Worm (Caenorhabditis elegans) whole organism, young adult: Measurements from ENCODE around the gene T22D1.17.

Experiments used
- B0019.2 ChIP-seq: fragments of 200-800 bp; sonication (Bioruptor generic); conservative IDR thresholded peaks from 2 replicates; pipeline ENCODE4 v1.3.6; 2022; ENCODE audit warnings: missing genetic modification reagents, missing genetic modification characterization, missing compliant biosample characterization
- B0261.1 ChIP-seq: sonication (generic microtip); optimal IDR thresholded peaks from 2 replicates; lab custom pipeline; 2016; ENCODE audit warnings: mild to moderate bottlenecking, missing genetic modification characterization, moderate library complexity, missing compliant biosample characterization
- D2030.7 ChIP-seq: fragments of 200-800 bp; sonication (Bioruptor generic); IDR thresholded peaks from 2 replicates; pipeline ENCODE4 v1.3.6; 2022; ENCODE audit warnings: missing genetic modification reagents, missing genetic modification characterization, missing compliant biosample characterization
- F22D6.2 ChIP-seq: sonication (generic microtip); optimal IDR thresholded peaks from 2 replicates; lab custom pipeline; 2016; ENCODE audit warnings: mild to moderate bottlenecking, missing genetic modification characterization, missing compliant biosample characterization
- F23B12.7 ChIP-seq: sonication (generic microtip); optimal IDR thresholded peaks from 2 replicates; lab custom pipeline; 2017; ENCODE audit warnings: missing genetic modification characterization, mild to moderate bottlenecking, missing compliant biosample characterization, antibody characterized with exemption, moderate library complexity; ENCODE audit not compliant: insufficient read depth
- F33H1.4 ChIP-seq: fragments of 200-800 bp; sonication (Bioruptor generic); IDR thresholded peaks from 2 replicates; pipeline ENCODE4 v1.3.6; 2022; ENCODE audit warnings: missing genetic modification reagents, missing genetic modification characterization, missing compliant biosample characterization
- F39B2.1 ChIP-seq: fragments of 200-800 bp; sonication (Bioruptor generic); IDR thresholded peaks from 2 replicates; pipeline ENCODE4 v1.3.6; 2022; ENCODE audit warnings: missing genetic modification reagents, missing genetic modification characterization, missing compliant biosample characterization
- F49E8.2 ChIP-seq: sonication (generic microtip); optimal IDR thresholded peaks from 3 replicates; lab custom pipeline; 2017; ENCODE audit warnings: missing genetic modification characterization, mild to moderate bottlenecking, missing compliant biosample characterization, antibody characterized with exemption, moderate library complexity; ENCODE audit not compliant: insufficient read depth
- F52B5.7 ChIP-seq: sonication (generic microtip); optimal IDR thresholded peaks from 2 replicates; lab custom pipeline; 2016; ENCODE audit warnings: mild to moderate bottlenecking, missing genetic modification characterization, missing compliant biosample characterization
- F57A8.1 ChIP-seq: fragments of 200-800 bp; sonication (Bioruptor generic); optimal IDR thresholded peaks from 2 replicates; lab custom pipeline; 2018; ENCODE audit warnings: mild to moderate bottlenecking, missing genetic modification characterization, moderate library complexity, missing compliant biosample characterization
- F57C9.4 ChIP-seq: sonication (generic microtip); optimal IDR thresholded peaks from 2 replicates; lab custom pipeline; 2017; ENCODE audit warnings: mild to moderate bottlenecking, missing genetic modification characterization, missing compliant biosample characterization
- K11D2.4 ChIP-seq: fragments of 200-800 bp; sonication (Bioruptor generic); IDR thresholded peaks from 2 replicates; pipeline ENCODE4 v1.3.6; 2022; ENCODE audit warnings: missing genetic modification reagents, missing genetic modification characterization, missing compliant biosample characterization
- T07F8.4 ChIP-seq: sonication (generic microtip); optimal IDR thresholded peaks from 2 replicates; lab custom pipeline; 2016; ENCODE audit warnings: mild to moderate bottlenecking, missing genetic modification characterization, moderate library complexity, missing compliant biosample characterization
- Y53F4B.3 ChIP-seq: fragments of 200-800 bp; sonication (Bioruptor generic); IDR thresholded peaks from 2 replicates; pipeline ENCODE4 v1.3.6; 2022; ENCODE audit warnings: missing genetic modification reagents, missing genetic modification characterization, missing compliant biosample characterization
- Y53G8AR.9 ChIP-seq: fragments of 200-800 bp; sonication (Bioruptor generic); conservative IDR thresholded peaks from 2 replicates; pipeline ENCODE4 v1.3.6; 2022; ENCODE audit warnings: missing genetic modification reagents, missing genetic modification characterization, missing compliant biosample characterization
- Y56A3A.18 ChIP-seq: fragments of 200-800 bp; sonication (Bioruptor generic); IDR thresholded peaks from 2 replicates; pipeline ENCODE4 v1.3.6; 2022; ENCODE audit warnings: missing genetic modification reagents, missing genetic modification characterization, missing compliant biosample characterization
- Y95B8A.8 ChIP-seq: fragments of 200-800 bp; sonication (Bioruptor generic); IDR thresholded peaks from 2 replicates; pipeline ENCODE4 v1.3.6; 2022; ENCODE audit warnings: missing genetic modification reagents, missing genetic modification characterization, missing compliant biosample characterization
- ama-1 ChIP-seq, 3 experiments: fragments of 150-350 bp in 1 of 3; sonication (generic microtip) in 2 of 3; optimal IDR thresholded peaks; 2 replicates each; lab custom pipeline; 2014 to 2018; ENCODE audit warnings: missing biosample characterization in 2 of 3, missing genetic modification characterization in 2 of 3, missing genetic modification reagents in 2 of 3
- bed-1 ChIP-seq: fragments of 200-800 bp; sonication (Bioruptor generic); IDR thresholded peaks from 2 replicates; pipeline ENCODE4 v1.3.6; 2022; ENCODE audit warnings: missing genetic modification reagents, missing genetic modification characterization, missing compliant biosample characterization
- cebp-2 ChIP-seq: fragments of 200-800 bp; sonication (Bioruptor generic); IDR thresholded peaks from 2 replicates; pipeline ENCODE4 v1.3.6; 2022; ENCODE audit warnings: missing genetic modification characterization, missing compliant biosample characterization
- ceh-79 ChIP-seq: sonication (generic microtip); optimal IDR thresholded peaks from 2 replicates; lab custom pipeline; 2017; ENCODE audit warnings: mild to moderate bottlenecking, missing genetic modification characterization, missing compliant biosample characterization
- ceh-91 ChIP-seq: fragments of 200-800 bp; sonication (Bioruptor generic); IDR thresholded peaks from 2 replicates; pipeline ENCODE4 v1.3.6; 2022; ENCODE audit warnings: missing genetic modification reagents, missing genetic modification characterization, missing compliant biosample characterization
- chd-7 ChIP-seq: sonication (generic microtip); optimal IDR thresholded peaks from 2 replicates; lab custom pipeline; 2016; ENCODE audit warnings: mild to moderate bottlenecking, missing genetic modification characterization, moderate library complexity, missing compliant biosample characterization
- die-1 ChIP-seq: sonication (generic microtip); optimal IDR thresholded peaks from 2 replicates; lab custom pipeline; 2016; ENCODE audit warnings: missing genotype, mild to moderate bottlenecking, missing genetic modification characterization, missing compliant biosample characterization
- egl-44 ChIP-seq: fragments of 200-800 bp; sonication (Bioruptor generic); IDR thresholded peaks from 2 replicates; pipeline ENCODE4 v1.3.6; 2022; ENCODE audit warnings: missing genetic modification reagents, missing genetic modification characterization, missing compliant biosample characterization
- egrh-3 ChIP-seq: fragments of 200-800 bp; sonication (Bioruptor generic); IDR thresholded peaks from 2 replicates; pipeline ENCODE4 v1.3.6; 2022; ENCODE audit warnings: missing genetic modification reagents, missing genetic modification characterization, missing compliant biosample characterization
- ekl-4 ChIP-seq: fragments of 200-800 bp; sonication (Bioruptor generic); IDR thresholded peaks from 2 replicates; pipeline ENCODE4 v1.3.6; 2022; ENCODE audit warnings: missing genetic modification reagents, missing genetic modification characterization, missing compliant biosample characterization
- fkh-3 ChIP-seq: sonication (generic microtip); optimal IDR thresholded peaks from 2 replicates; lab custom pipeline; 2016; ENCODE audit warnings: mild to moderate bottlenecking, missing genetic modification characterization, missing compliant biosample characterization
- gei-17 ChIP-seq: fragments of 200-800 bp; sonication (Bioruptor generic); optimal IDR thresholded peaks from 2 replicates; lab custom pipeline; 2018; ENCODE audit warnings: mild to moderate bottlenecking, missing genetic modification characterization, missing compliant biosample characterization
- hlh-26 ChIP-seq: fragments of 200-800 bp; sonication (Bioruptor generic); conservative IDR thresholded peaks from 2 replicates; pipeline ENCODE4 v1.3.6; 2022; ENCODE audit warnings: missing genetic modification reagents, missing genetic modification characterization, missing compliant biosample characterization
- hmg-1.2 ChIP-seq: fragments of 200-800 bp; sonication (Bioruptor generic); IDR thresholded peaks from 2 replicates; pipeline ENCODE4 v1.3.6; 2022; ENCODE audit warnings: missing genetic modification reagents, missing genetic modification characterization, missing compliant biosample characterization
- let-526 ChIP-seq: fragments of 200-800 bp; sonication (Bioruptor generic); IDR thresholded peaks from 2 replicates; pipeline ENCODE4 v1.3.6; 2022; ENCODE audit warnings: missing genetic modification reagents, missing genetic modification characterization, missing compliant biosample characterization
- lir-1 ChIP-seq: fragments of 200-800 bp; sonication (Bioruptor generic); conservative IDR thresholded peaks from 2 replicates; pipeline ENCODE4 v1.3.6; 2022; ENCODE audit warnings: missing genetic modification reagents, missing genetic modification characterization, missing compliant biosample characterization
- lsl-1 ChIP-seq: fragments of 200-800 bp; sonication (Bioruptor generic); optimal IDR thresholded peaks from 2 replicates; lab custom pipeline; 2018; ENCODE audit warnings: mild to moderate bottlenecking, missing genetic modification characterization, moderate library complexity, missing compliant biosample characterization
- nhr-179 ChIP-seq: sonication (generic microtip); optimal IDR thresholded peaks from 2 replicates; lab custom pipeline; 2016; ENCODE audit warnings: mild to moderate bottlenecking, missing genetic modification characterization, missing compliant biosample characterization
- nhr-27 ChIP-seq: fragments of 200-800 bp; sonication (Bioruptor generic); optimal IDR thresholded peaks from 2 replicates; lab custom pipeline; 2018; ENCODE audit warnings: mild to moderate bottlenecking, missing genetic modification characterization, moderate library complexity, missing compliant biosample characterization
- pbrm-1 ChIP-seq: fragments of 200-800 bp; sonication (Bioruptor generic); IDR thresholded peaks from 2 replicates; pipeline ENCODE4 v1.3.6; 2022; ENCODE audit warnings: missing genetic modification reagents, missing genetic modification characterization, missing compliant biosample characterization
- rpc-1 ChIP-seq, 2 experiments: fragments of 150-350 bp in 1 of 2; sonication (generic microtip) in 1 of 2; optimal IDR thresholded peaks; 2 replicates each; lab custom pipeline; 2014 to 2018; ENCODE audit warnings: missing biosample characterization in 1 of 2, missing genetic modification characterization in 1 of 2, missing genetic modification reagents in 1 of 2, missing genotype in 1 of 2
- sdz-38 ChIP-seq: sonication (generic microtip); optimal IDR thresholded peaks from 2 replicates; lab custom pipeline; 2016; ENCODE audit warnings: missing genotype, missing genetic modification characterization, missing compliant biosample characterization
- sea-2 ChIP-seq: fragments of 200-800 bp; sonication (Bioruptor generic); IDR thresholded peaks from 2 replicates; pipeline ENCODE4 v1.3.6; 2022; ENCODE audit warnings: missing genetic modification characterization, missing compliant biosample characterization
- snpc-1.1 ChIP-seq: sonication (generic microtip); optimal IDR thresholded peaks from 2 replicates; lab custom pipeline; 2017; ENCODE audit warnings: missing genetic modification characterization, mild to moderate bottlenecking, missing compliant biosample characterization, antibody characterized with exemption, moderate library complexity, missing genotype, missing genetic modification reagents; ENCODE audit not compliant: insufficient read depth
- snpc-3.4 ChIP-seq: sonication (generic microtip); optimal IDR thresholded peaks from 2 replicates; lab custom pipeline; 2017; ENCODE audit warnings: missing genetic modification characterization, mild to moderate bottlenecking, missing compliant biosample characterization, antibody characterized with exemption, moderate library complexity, missing genotype, missing genetic modification reagents
- tbx-9 ChIP-seq: sonication (generic microtip); optimal IDR thresholded peaks from 2 replicates; lab custom pipeline; 2016; ENCODE audit warnings: borderline replicate concordance, missing genetic modification characterization, inconsistent platforms, missing compliant biosample characterization
- unc-62 ChIP-seq: fragments of 150-350 bp; optimal IDR thresholded peaks from 2 replicates; lab custom pipeline; 2014; ENCODE audit warnings: missing biosample characterization, missing genetic modification reagents, missing genetic modification characterization
- zfh-2 ChIP-seq: fragments of 200-800 bp; sonication (Bioruptor generic); conservative IDR thresholded peaks from 2 replicates; pipeline ENCODE4 v1.3.6; 2022; ENCODE audit warnings: missing genetic modification reagents, missing genetic modification characterization, missing compliant biosample characterization
- ztf-22 ChIP-seq: fragments of 200-800 bp; sonication (Bioruptor generic); optimal IDR thresholded peaks from 2 replicates; lab custom pipeline; 2018; ENCODE audit warnings: mild to moderate bottlenecking, missing genetic modification characterization, moderate library complexity, missing compliant biosample characterization
- ztf-3 ChIP-seq: fragments of 200-800 bp; sonication (Bioruptor generic); optimal IDR thresholded peaks from 2 replicates; lab custom pipeline; 2018; ENCODE audit warnings: mild to moderate bottlenecking, missing genetic modification characterization, missing compliant biosample characterization

T22D1.17 gene

ce11 chrIV:6912851-6913588, 7.2 kb downstream of the T22D1.17 start, which contains the start of gene T22D1.3:
TSS of gene T22D1.3 (plus strand) at chrIV:6913538.
- no peak for TF ChIP-seq egrh-3 (GFP tag; lab: Robert Waterston, UW)
- TF ChIP-seq sea-2 = no peak
- no peak for TF ChIP-seq ceh-79 (tag; lab: Kevin White, UChicago)
- no peak for TF ChIP-seq D2030.7 (GFP tag; lab: Robert Waterston, UW)
- no peak for TF ChIP-seq let-526 (GFP tag; lab: Robert Waterston, UW)
- no peak for TF ChIP-seq hlh-26 (GFP tag; lab: Robert Waterston, UW)
- no peak for TF ChIP-seq snpc-1.1 (tag; lab: Kevin White, UChicago)
- no peak for TF ChIP-seq bed-1 (GFP tag; lab: Robert Waterston, UW)
- no peak for TF ChIP-seq lsl-1 (GFP tag; lab: Kevin White, UChicago)
- peak; percentile 37 for TF ChIP-seq fkh-3 (tag; lab: Kevin White, UChicago)
- TF ChIP-seq B0261.1 (tag; lab: Kevin White, UChicago) = no peak
- TF ChIP-seq cebp-2 = no peak
- no peak for TF ChIP-seq ztf-22
- no peak for TF ChIP-seq pbrm-1 (GFP tag; lab: Robert Waterston, UW)
- TF ChIP-seq egl-44 (GFP tag; lab: Robert Waterston, UW) = no peak
- no peak for TF ChIP-seq gei-17 (GFP tag; lab: Kevin White, UChicago)
- TF ChIP-seq unc-62 (GFP tag; lab: Kevin White, UChicago) = no peak
- peak; percentile 18; the same call in 1 of the 2 replicates for TF ChIP-seq hmg-1.2 (GFP tag; lab: Robert Waterston, UW)
- TF ChIP-seq F33H1.4 (GFP tag; lab: Robert Waterston, UW) = no peak; the same call in 1 of the 2 replicates
- no peak for TF ChIP-seq B0019.2
- peak; percentile 26 for TF ChIP-seq chd-7 (tag; lab: Kevin White, UChicago)
- TF ChIP-seq nhr-179 (tag; lab: Kevin White, UChicago) = no peak
- peak; percentile 71 for TF ChIP-seq ekl-4 (GFP tag; lab: Robert Waterston, UW)
- TF ChIP-seq tbx-9 = no peak
- TF ChIP-seq rpc-1 (optimal IDR thresholded peaks at IDR 0.05; lab: Kevin White, UChicago) = no peak
- TF ChIP-seq rpc-1 (tag; optimal IDR thresholded peaks at IDR 0.05; lab: Kevin White, UChicago) = no peak
- TF ChIP-seq F22D6.2 (tag; lab: Kevin White, UChicago) = no peak
- no peak for TF ChIP-seq nhr-27 (tag; lab: Kevin White, UChicago)
- no peak for TF ChIP-seq Y95B8A.8
- TF ChIP-seq F57A8.1 (GFP tag; lab: Kevin White, UChicago) = no peak
- TF ChIP-seq die-1 (tag; lab: Kevin White, UChicago) = no peak
- no peak for TF ChIP-seq F49E8.2 (tag; lab: Kevin White, UChicago)
- no peak for TF ChIP-seq ama-1 (optimal IDR thresholded peaks at IDR 0.05; lab: Kevin White, UChicago)
- peak in 1 of 2 experiments; percentile 31 for TF ChIP-seq ama-1 (GFP tag; optimal IDR thresholded peaks at IDR 0.05; lab: Kevin White, UChicago)
- no peak for TF ChIP-seq Y56A3A.18 (GFP tag; lab: Robert Waterston, UW)
- no peak for TF ChIP-seq sdz-38 (tag; lab: Kevin White, UChicago)
- no peak for TF ChIP-seq F52B5.7
- no peak for TF ChIP-seq K11D2.4 (GFP tag; lab: Robert Waterston, UW)
- TF ChIP-seq lir-1 (GFP tag; lab: Robert Waterston, UW) = no peak
- no peak for TF ChIP-seq zfh-2 (GFP tag; lab: Robert Waterston, UW)
- no peak for TF ChIP-seq F23B12.7 (tag; lab: Kevin White, UChicago)
- TF ChIP-seq Y53G8AR.9 (GFP tag; lab: Robert Waterston, UW) = 0 out of 2 replicates have a peak, but pooled peaks have one; percentile 61
- TF ChIP-seq ceh-91 (GFP tag; lab: Robert Waterston, UW) = no peak
- TF ChIP-seq F57C9.4 = no peak
- TF ChIP-seq snpc-3.4 (tag; lab: Kevin White, UChicago) = peak; percentile 9
- TF ChIP-seq ztf-3 (GFP tag; lab: Kevin White, UChicago) = no peak
- TF ChIP-seq T07F8.4 (tag; lab: Kevin White, UChicago) = no peak
- TF ChIP-seq Y53F4B.3 = no peak
- TF ChIP-seq F39B2.1 = no peak
